Worm (Caenorhabditis elegans) whole organism, L1 larva: ENCODE results near the gene F32H5.3.
A peak's percentile ranks its signal among the peaks of the same experiment; 100 is the strongest.

Experiments used
- C16A3.4 ChIP-seq: fragments of 150-350 bp; optimal IDR thresholded peaks from 2 replicates; lab custom pipeline; 2014; ENCODE audit warnings: missing biosample characterization, missing genetic modification characterization
- C34B4.2 ChIP-seq: sonication (generic microtip); optimal IDR thresholded peaks from 2 replicates; lab custom pipeline; 2017; ENCODE audit warnings: mild to moderate bottlenecking, missing genetic modification characterization, missing compliant biosample characterization
- Y116A8C.19 ChIP-seq: sonication (generic microtip); optimal IDR thresholded peaks from 2 replicates; lab custom pipeline; 2016; ENCODE audit warnings: missing compliant biosample characterization, missing genetic modification characterization, borderline replicate concordance
- aha-1 ChIP-seq: fragments of 150-350 bp; optimal IDR thresholded peaks from 2 replicates; lab custom pipeline; 2014; ENCODE audit warnings: missing biosample characterization, missing genetic modification characterization
- alr-1 ChIP-seq: fragments of 200-800 bp; sonication (Bioruptor generic); optimal IDR thresholded peaks from 2 replicates; lab custom pipeline; 2018; ENCODE audit warnings: borderline replicate concordance, mild to moderate bottlenecking, missing genetic modification characterization, missing compliant biosample characterization
- aly-2 ChIP-seq: fragments of 150-350 bp; optimal IDR thresholded peaks from 2 replicates; lab custom pipeline; 2014; ENCODE audit warnings: missing biosample characterization, missing genetic modification characterization
- blmp-1 ChIP-seq: fragments of 150-350 bp; optimal IDR thresholded peaks from 2 replicates; lab custom pipeline; 2014; ENCODE audit warnings: missing biosample characterization, missing genetic modification characterization
- ceh-82 ChIP-seq, 3 experiments: fragments of 150-350 bp in 1 of 3; sonication (generic microtip) in 2 of 3; optimal IDR thresholded peaks; 2 replicates each; lab custom pipeline; 2014 to 2017; ENCODE audit warnings: missing biosample characterization in 3 of 3, missing genetic modification characterization in 3 of 3
- ceh-88 ChIP-seq: fragments of 200-800 bp; sonication (Bioruptor generic); IDR thresholded peaks from 2 replicates; pipeline ENCODE4 v1.3.6; 2022; ENCODE audit warnings: missing genetic modification characterization, missing compliant biosample characterization
- ceh-90 ChIP-seq: sonication (generic microtip); optimal IDR thresholded peaks from 2 replicates; lab custom pipeline; 2016; ENCODE audit warnings: missing genetic modification characterization, missing compliant biosample characterization
- ces-1 ChIP-seq: fragments of 150-350 bp; optimal IDR thresholded peaks from 2 replicates; lab custom pipeline; 2014; ENCODE audit warnings: missing biosample characterization, missing genetic modification reagents, missing genetic modification characterization
- dpl-1 ChIP-seq, 3 experiments: fragments of 150-350 bp in 2 of 3; sonication (generic microtip) in 1 of 3; optimal IDR thresholded peaks; 2 replicates each; lab custom pipeline; 2014 to 2017; ENCODE audit warnings: missing biosample characterization in 3 of 3, missing genetic modification characterization in 3 of 3, missing genetic modification reagents in 3 of 3
- dsc-1 ChIP-seq: sonication (generic microtip); optimal IDR thresholded peaks from 2 replicates; lab custom pipeline; 2016; ENCODE audit warnings: mild to moderate bottlenecking, missing genetic modification characterization, missing compliant biosample characterization
- efl-1 ChIP-seq, 4 experiments: fragments of 150-350 bp; optimal IDR thresholded peaks in 3 of 4; peaks in 1 of 4; 1 replicate in 1 of 4; 2 replicates in 3 of 4; lab custom pipeline; 2014; ENCODE audit warnings: missing biosample characterization in 2 of 4, missing genetic modification characterization in 2 of 4, missing genetic modification reagents in 2 of 4
- efl-3 ChIP-seq: fragments of 200-800 bp; sonication (Bioruptor generic); optimal IDR thresholded peaks from 2 replicates; lab custom pipeline; 2018; ENCODE audit warnings: mild to moderate bottlenecking, missing genetic modification characterization, missing compliant biosample characterization
- egl-27 ChIP-seq, 2 experiments: fragments of 150-350 bp in 1 of 2; sonication (generic microtip); optimal IDR thresholded peaks; 3 replicates each; lab custom pipeline; 2017 to 2018; ENCODE audit warnings: missing biosample characterization in 2 of 2, missing genetic modification characterization in 2 of 2, missing genetic modification reagents in 2 of 2
- elt-2 ChIP-seq: sonication (generic microtip); optimal IDR thresholded peaks from 2 replicates; lab custom pipeline; 2016; ENCODE audit warnings: missing genetic modification characterization, mild to moderate bottlenecking, inconsistent platforms, missing compliant biosample characterization, missing genetic modification reagents
- fos-1 ChIP-seq: fragments of 150-350 bp; optimal IDR thresholded peaks from 2 replicates; lab custom pipeline; 2014; ENCODE audit warnings: missing biosample characterization, missing genetic modification characterization
- grh-1 ChIP-seq: fragments of 200-800 bp; sonication (Bioruptor generic); IDR thresholded peaks from 2 replicates; pipeline ENCODE4 v1.3.6; 2022; ENCODE audit warnings: missing genetic modification reagents, missing genetic modification characterization, missing compliant biosample characterization
- hlh-4 ChIP-seq: sonication (generic microtip); optimal IDR thresholded peaks from 2 replicates; lab custom pipeline; 2016; ENCODE audit warnings: mild to moderate bottlenecking, missing genetic modification characterization, missing compliant biosample characterization
- irx-1 ChIP-seq: sonication (generic microtip); optimal IDR thresholded peaks from 2 replicates; lab custom pipeline; 2016; ENCODE audit warnings: missing genetic modification characterization, missing compliant biosample characterization
- isw-1 ChIP-seq: fragments of 200-800 bp; sonication (Bioruptor generic); IDR thresholded peaks from 2 replicates; pipeline ENCODE4 v1.3.6; 2022; ENCODE audit warnings: missing genetic modification characterization, missing compliant biosample characterization
- jun-1 ChIP-seq: fragments of 150-350 bp; optimal IDR thresholded peaks from 2 replicates; lab custom pipeline; 2014; ENCODE audit warnings: missing biosample characterization, missing genetic modification reagents, missing genetic modification characterization
- lin-13 ChIP-seq: fragments of 150-350 bp; optimal IDR thresholded peaks from 2 replicates; lab custom pipeline; 2014; ENCODE audit warnings: missing biosample characterization, missing genetic modification reagents, missing genetic modification characterization
- lin-14 ChIP-seq: fragments of 200-800 bp; sonication (Bioruptor generic); optimal IDR thresholded peaks from 2 replicates; lab custom pipeline; 2018; ENCODE audit warnings: mild to moderate bottlenecking, missing genetic modification characterization, moderate library complexity, missing compliant biosample characterization
- lin-35 ChIP-seq, 2 experiments: fragments of 150-350 bp; optimal IDR thresholded peaks; 2 replicates each; lab custom pipeline; 2014; ENCODE audit warnings: missing biosample characterization in 2 of 2, missing genetic modification characterization in 2 of 2, missing genetic modification reagents in 2 of 2
- lin-39 ChIP-seq: fragments of 150-350 bp; optimal IDR thresholded peaks from 2 replicates; lab custom pipeline; 2014; ENCODE audit warnings: missing biosample characterization, missing genetic modification reagents, missing genetic modification characterization
- lir-3 ChIP-seq: sonication (generic microtip); optimal IDR thresholded peaks from 2 replicates; lab custom pipeline; 2016; ENCODE audit warnings: mild to moderate bottlenecking, missing genetic modification characterization, moderate library complexity, missing compliant biosample characterization; ENCODE audit not compliant: poor library complexity
- lsy-2 ChIP-seq, 2 experiments: fragments of 150-350 bp; optimal IDR thresholded peaks; 2 replicates each; lab custom pipeline; 2014; ENCODE audit warnings: missing biosample characterization in 2 of 2, missing genetic modification characterization in 2 of 2
- mab-9 ChIP-seq: fragments of 200-800 bp; sonication (Bioruptor generic); IDR thresholded peaks from 2 replicates; pipeline ENCODE4 v1.3.6; 2022; ENCODE audit warnings: missing genetic modification reagents, missing genetic modification characterization, missing compliant biosample characterization
- mdl-1 ChIP-seq, 2 experiments: fragments of 150-350 bp; optimal IDR thresholded peaks; 2 replicates each; lab custom pipeline; 2014 to 2017; ENCODE audit warnings: missing biosample characterization in 2 of 2, missing genetic modification characterization in 2 of 2, inconsistent platforms in 1 of 2
- mef-2 ChIP-seq: fragments of 150-350 bp; optimal IDR thresholded peaks from 2 replicates; lab custom pipeline; 2014; ENCODE audit warnings: missing biosample characterization, missing genetic modification characterization
- nhr-237 ChIP-seq: fragments of 150-350 bp; optimal IDR thresholded peaks from 2 replicates; lab custom pipeline; 2014; ENCODE audit warnings: missing biosample characterization, missing genetic modification characterization
- nhr-28 ChIP-seq: fragments of 150-350 bp; optimal IDR thresholded peaks from 2 replicates; lab custom pipeline; 2014; ENCODE audit warnings: missing biosample characterization, missing genetic modification characterization
- nhr-76 ChIP-seq: sonication (generic microtip); optimal IDR thresholded peaks from 2 replicates; lab custom pipeline; 2017; ENCODE audit warnings: missing biosample characterization, missing genetic modification characterization
- nhr-77 ChIP-seq: fragments of 150-350 bp; optimal IDR thresholded peaks from 2 replicates; lab custom pipeline; 2014; ENCODE audit warnings: missing biosample characterization, missing genetic modification characterization
- nhr-85 ChIP-seq: sonication (generic microtip); peaks from one replicate; lab custom pipeline; 2016; ENCODE audit warnings: missing genetic modification characterization, inconsistent platforms, missing compliant biosample characterization
- pag-3 ChIP-seq: sonication (generic microtip); optimal IDR thresholded peaks from 2 replicates; lab custom pipeline; 2017; ENCODE audit warnings: missing genetic modification characterization, mild to moderate bottlenecking, missing compliant biosample characterization, antibody characterized with exemption, borderline replicate concordance; ENCODE audit not compliant: insufficient read depth
- rnt-1 ChIP-seq: sonication (generic microtip); optimal IDR thresholded peaks from 2 replicates; lab custom pipeline; 2016; ENCODE audit warnings: mild to moderate bottlenecking, missing genetic modification characterization, moderate library complexity, missing compliant biosample characterization
- skn-1 ChIP-seq: fragments of 150-350 bp; optimal IDR thresholded peaks from 2 replicates; lab custom pipeline; 2014; ENCODE audit warnings: missing biosample characterization, missing genetic modification characterization
- snpc-4 ChIP-seq: fragments of 150-350 bp; optimal IDR thresholded peaks from 2 replicates; lab custom pipeline; 2014; ENCODE audit warnings: missing biosample characterization, missing genetic modification characterization
- sox-4 ChIP-seq: sonication (generic microtip); optimal IDR thresholded peaks from 2 replicates; lab custom pipeline; 2016; ENCODE audit warnings: missing genetic modification characterization, missing compliant biosample characterization
- sptf-1 ChIP-seq: fragments of 150-350 bp; optimal IDR thresholded peaks from 2 replicates; lab custom pipeline; 2014; ENCODE audit warnings: missing biosample characterization, missing genetic modification characterization
- sup-37 ChIP-seq: fragments of 200-800 bp; sonication (Bioruptor generic); optimal IDR thresholded peaks from 2 replicates; lab custom pipeline; 2018; ENCODE audit warnings: mild to moderate bottlenecking, missing genetic modification characterization, missing compliant biosample characterization
- unc-30 ChIP-seq: sonication (generic microtip); optimal IDR thresholded peaks from 2 replicates; lab custom pipeline; 2017; ENCODE audit warnings: missing biosample characterization, missing genetic modification characterization
- unc-62 ChIP-seq: fragments of 150-350 bp; optimal IDR thresholded peaks from 2 replicates; lab custom pipeline; 2014; ENCODE audit warnings: missing biosample characterization, missing genetic modification reagents, missing genetic modification characterization
- unc-98 ChIP-seq: fragments of 200-800 bp; sonication (Bioruptor generic); IDR thresholded peaks from 2 replicates; pipeline ENCODE4 v1.3.6; 2022; ENCODE audit warnings: missing genetic modification characterization, missing compliant biosample characterization
- xbp-1 ChIP-seq: sonication (generic microtip); optimal IDR thresholded peaks from 2 replicates; lab custom pipeline; 2016; ENCODE audit warnings: missing genetic modification characterization, missing compliant biosample characterization
- ztf-11 ChIP-seq, 2 experiments: sonication (generic microtip); optimal IDR thresholded peaks; 2 replicates each; lab custom pipeline; 2016 to 2017; ENCODE audit warnings: missing genetic modification characterization in 2 of 2, missing biosample characterization in 1 of 2, missing compliant biosample characterization in 1 of 2

The F32H5.3 gene

ce11 chrV:13402524-13402923 lies 43.4 kb downstream of the F32H5.3 start (continued):
- TF ChIP-seq jun-1 (tag; lab: Kevin White, UChicago) (no peak), ceh-88 (no peak), lir-3 (tag; lab: Kevin White, UChicago) (no peak), mef-2 (tag; lab: Kevin White, UChicago) (no peak), C16A3.4 (tag; lab: Kevin White, UChicago) (no peak), ceh-82 (tag; optimal IDR thresholded peaks at IDR 0.05; lab: Kevin White, UChicago) (no peak), unc-98 (GFP tag; lab: Robert Waterston, UW) (no peak), elt-2 (no peak), grh-1 (GFP tag; lab: Robert Waterston, UW) (no peak), nhr-77 (tag; lab: Kevin White, UChicago) (no peak), isw-1 (no peak), rnt-1 (tag; lab: Kevin White, UChicago) (peak; percentile 70), skn-1 (no peak), alr-1 (tag; lab: Kevin White, UChicago) (no peak), aly-2 (tag; lab: Kevin White, UChicago) (no peak), sox-4 (tag; lab: Kevin White, UChicago) (no peak), lsy-2 (tag; optimal IDR thresholded peaks at IDR 0.05; lab: Kevin White, UChicago) (peak in 1 of 2 experiments; percentile 37), egl-27 (tag; optimal IDR thresholded peaks at IDR 0.05; lab: Kevin White, UChicago) (no peak), C34B4.2 (no peak), nhr-85 (tag; lab: Kevin White, UChicago) (no peak), dpl-1 (GFP tag; optimal IDR thresholded peaks at IDR 0.05; lab: Kevin White, UChicago) (peak in 1 of 3 experiments; percentile 13), nhr-237 (no peak), sptf-1 (tag; lab: Kevin White, UChicago) (no peak), lin-14 (GFP tag; lab: Kevin White, UChicago) (peak; percentile 72), xbp-1 (tag; lab: Kevin White, UChicago) (no peak), sup-37 (GFP tag; lab: Kevin White, UChicago) (no peak), ceh-90 (no peak), Y116A8C.19 (no peak), pag-3 (tag; lab: Kevin White, UChicago) (no peak), fos-1 (tag; lab: Kevin White, UChicago) (no peak), nhr-28 (tag; lab: Kevin White, UChicago) (no peak), ztf-11 (tag; optimal IDR thresholded peaks at IDR 0.05; lab: Kevin White, UChicago) (no peak), lin-13 (no peak), unc-30 (tag; lab: Kevin White, UChicago) (no peak), ces-1 (no peak)
- TF ChIP-seq, all 84 proteins: peak for 16

- no peak for TF ChIP-seq aha-1 (tag; lab: Kevin White, UChicago)
- no peak for TF ChIP-seq irx-1 (tag; lab: Kevin White, UChicago)
- TF ChIP-seq mdl-1 (tag; optimal IDR thresholded peaks at IDR 0.05; lab: Kevin White, UChicago) = no peak
- TF ChIP-seq unc-30 (tag; lab: Kevin White, UChicago) = no peak
- TF ChIP-seq dpl-1 (GFP tag; optimal IDR thresholded peaks at IDR 0.05; lab: Kevin White, UChicago) = peak in 1 of 3 experiments; percentile 13
- TF ChIP-seq lsy-2 (tag; optimal IDR thresholded peaks at IDR 0.05; lab: Kevin White, UChicago) = peak in 1 of 2 experiments; percentile 55
These were observed 46.9 kb downstream of the F32H5.3 start, which contains the start of gene cutl-1 for ce11 chrV:13406032-13406431. Gene cutl-1, minus strand, starts transcription at chrV:13406114.

- TF ChIP-seq unc-62 (GFP tag; lab: Kevin White, UChicago) = no peak
- no peak for TF ChIP-seq mab-9 (GFP tag; lab: Robert Waterston, UW)
- TF ChIP-seq snpc-4 (tag; lab: Kevin White, UChicago) = no peak
- TF ChIP-seq nhr-237 = no peak
- TF ChIP-seq blmp-1 (tag; lab: Kevin White, UChicago) = peak; percentile 96
- TF ChIP-seq sup-37 (GFP tag; lab: Kevin White, UChicago) = no peak
- no peak for TF ChIP-seq lin-39 (tag; lab: Kevin White, UChicago)
- no peak for TF ChIP-seq lin-35 (GFP tag; optimal IDR thresholded peaks at IDR 0.05; lab: Kevin White, UChicago)
- no peak for TF ChIP-seq dsc-1 (tag; lab: Kevin White, UChicago)
- TF ChIP-seq efl-1 (optimal IDR thresholded peaks at IDR 0.05; lab: Kevin White, UChicago) = no peak
- no peak for TF ChIP-seq efl-1 (GFP tag; optimal IDR thresholded peaks at IDR 0.05 in 1 of 2; lab: Kevin White, UChicago)
- no peak for TF ChIP-seq nhr-76
- TF ChIP-seq dpl-1 (GFP tag; optimal IDR thresholded peaks at IDR 0.05; lab: Kevin White, UChicago) = peak in 1 of 3 experiments; percentile 2
- TF ChIP-seq C34B4.2 = no peak
- TF ChIP-seq nhr-85 (tag; lab: Kevin White, UChicago) = peak; percentile 67
- TF ChIP-seq aha-1 (tag; lab: Kevin White, UChicago) = no peak
- TF ChIP-seq hlh-4 (tag; lab: Kevin White, UChicago) = no peak
- no peak for TF ChIP-seq sptf-1 (tag; lab: Kevin White, UChicago)
- TF ChIP-seq efl-3 = no peak
- TF ChIP-seq, all 84 proteins: peak for 3
These were observed 47.4 kb downstream of the F32H5.3 start, which contains the start of gene F53F1.2 for ce11 chrV:13406511-13406910. Gene F53F1.2, plus strand, starts transcription at chrV:13406816.
